Fruit fly (Drosophila melanogaster) whole organism, wandering third instar larva: Measurements from ENCODE around the gene Rbf2.

Source experiments
- Dif ChIP-seq: fragments of 200-275, 200-300 bp; sonication (Bioruptor generic); optimal IDR thresholded peaks from 2 replicates; lab custom pipeline; 2018; ENCODE audit warnings: missing biosample characterization, missing genetic modification characterization; ENCODE audit not compliant: partially characterized antibody
- Hr83 ChIP-seq: fragments of 200-300 bp; sonication (Bioruptor generic); optimal IDR thresholded peaks from 2 replicates; lab custom pipeline; 2016; ENCODE audit warnings: missing biosample characterization, mild to moderate bottlenecking, missing genetic modification characterization, moderate library complexity; ENCODE audit not compliant: poor library complexity, severe bottlenecking
- Mio ChIP-seq: sonication (Bioruptor generic); optimal IDR thresholded peaks from 2 replicates; lab custom pipeline; 2016; ENCODE audit warnings: missing biosample characterization, missing genetic modification characterization
- fru ChIP-seq: fragments of 200-800 bp; sonication (Bioruptor generic); optimal IDR thresholded peaks from 3 replicates; lab custom pipeline; 2016; ENCODE audit warnings: missing biosample characterization, mild to moderate bottlenecking, missing genetic modification characterization
- h ChIP-seq: fragments of 200-800 bp; sonication (Bioruptor generic); optimal IDR thresholded peaks from 3 replicates; lab custom pipeline; 2016; ENCODE audit warnings: missing biosample characterization, mild to moderate bottlenecking, missing genetic modification characterization
- pan ChIP-seq: fragments of >200 bp; optimal IDR thresholded peaks from 2 replicates; lab custom pipeline; 2017

DNA sequence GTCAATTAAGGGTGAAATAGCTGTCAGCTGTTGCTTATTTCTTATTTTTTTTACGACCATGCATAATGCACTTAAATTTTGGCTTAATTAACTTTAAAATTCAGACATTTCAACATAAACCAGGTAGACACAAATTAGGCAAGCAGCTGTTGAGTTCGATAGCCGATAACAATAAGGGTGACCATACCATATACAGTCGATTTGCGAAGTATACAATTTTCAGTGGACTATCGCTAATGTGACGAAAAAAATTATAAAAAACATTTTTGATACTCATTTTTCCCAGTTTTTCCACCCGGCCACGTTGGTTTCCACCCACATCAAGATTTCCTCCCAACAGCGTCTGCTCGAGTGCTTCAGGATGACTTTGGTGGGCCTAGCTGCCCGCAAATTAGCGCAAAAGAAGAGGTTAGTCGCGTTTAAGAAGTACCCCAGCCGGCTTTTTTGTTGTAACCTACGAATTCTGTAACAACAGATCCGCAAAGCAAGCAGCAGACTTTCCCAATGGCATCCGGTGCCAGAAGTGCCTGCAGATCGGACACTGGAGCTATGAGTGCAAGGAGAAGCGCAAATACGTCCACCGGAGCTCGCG, 1.5 kb upstream of the Rbf2 start, which contains the start of the genes CG4287 and CG5516:
- TF ChIP-seq Hr83 (GFP tag; lab: Kevin White, UChicago) (no peak), Dif (GFP tag; lab: Kevin White, UChicago) (no peak), fru (no peak), pan (lab: Kevin White, UChicago) (no peak), h (no peak), Mio (GFP tag; lab: Kevin White, UChicago) (no peak)
